Fruit fly (Drosophila melanogaster) whole organism: ENCODE data around the gene CG4438.

Source experiments
- CG8478 ChIP-seq: fragments of >200 bp; optimal IDR thresholded peaks from 2 replicates; lab custom pipeline; 2018; ENCODE audit warnings: inconsistent platforms
- Dll ChIP-seq: fragments of >200 bp; optimal IDR thresholded peaks from 2 replicates; lab custom pipeline; 2017
- EcR ChIP-seq, 2 experiments: fragments of >200 bp; optimal IDR thresholded peaks; 2 replicates each; lab custom pipeline; 2017; ENCODE audit warnings: missing biosample characterization in 2 of 2, missing genetic modification characterization in 2 of 2, missing genetic modification reagents in 2 of 2
- pan ChIP-seq: fragments of >200 bp; optimal IDR thresholded peaks from 2 replicates; lab custom pipeline; 2017
- psq ChIP-seq: fragments of >200 bp; optimal IDR thresholded peaks from 2 replicates; lab custom pipeline; 2017
- usp ChIP-seq: fragments of >200 bp; optimal IDR thresholded peaks from 2 replicates; lab custom pipeline; 2017; ENCODE audit warnings: missing biosample characterization, missing genetic modification characterization, mixed read lengths

DNA sequence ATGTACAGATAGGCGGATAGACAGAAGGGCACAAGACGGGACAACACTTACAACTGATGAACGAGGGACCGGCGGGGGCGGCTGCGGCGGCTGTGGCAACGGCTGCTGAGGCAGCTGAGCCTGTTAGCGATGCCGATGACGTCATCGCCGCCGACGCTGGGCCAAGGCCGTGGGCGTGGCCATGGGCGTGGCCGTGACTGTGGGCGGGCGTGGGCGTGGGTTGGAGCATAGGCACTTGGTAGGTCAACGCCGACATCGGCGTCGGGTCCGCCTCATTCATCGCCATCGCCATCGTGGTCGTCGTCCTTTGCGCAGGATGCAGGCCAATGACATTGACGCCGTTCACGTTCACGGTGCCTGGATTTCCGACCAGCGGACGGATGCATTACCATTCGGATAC lies 20.0 kb downstream of the CG4438 start:
- TF ChIP-seq psq, result no peak
- no peak for TF ChIP-seq Dll
- no peak for TF ChIP-seq EcR (GFP tag; optimal IDR thresholded peaks at IDR 0.05; lab: Kevin White, UChicago)
- TF ChIP-seq pan (lab: Kevin White, UChicago), result no peak
- TF ChIP-seq CG8478 (lab: Kevin White, UChicago), result no peak
- TF ChIP-seq usp, result no peak
